Worm (Caenorhabditis elegans): ENCODE results near the gene T22B7.8.

The T22B7.8 gene

ce11 chrX:5591830-5592229, 39.9 kb upstream of the T22B7.8 start (continued):
- peak; percentile 53 for TF ChIP-seq syd-9 (tag; optimal IDR thresholded peaks at IDR 0.05)
- no peak for TF ChIP-seq madf-2 (tag; optimal IDR thresholded peaks at IDR 0.05)
- TF ChIP-seq sdc-2 (tag; optimal IDR thresholded peaks at IDR 0.05), result peak; percentile 65
- TF ChIP-seq ceh-6 (GFP tag; optimal IDR thresholded peaks at IDR 0.05), result no peak
- no peak for TF ChIP-seq sox-4 (tag; optimal IDR thresholded peaks at IDR 0.05)
- no peak for TF ChIP-seq pha-4 (tag; optimal IDR thresholded peaks at IDR 0.05)
- peak; percentile 48 for TF ChIP-seq unc-42 (tag; optimal IDR thresholded peaks at IDR 0.05)
- TF ChIP-seq hlh-13 (GFP tag; optimal IDR thresholded peaks at IDR 0.05), result no peak
- peak; percentile 68 for TF ChIP-seq ceh-31 (tag; optimal IDR thresholded peaks at IDR 0.05)
- TF ChIP-seq odd-2 (tag; optimal IDR thresholded peaks at IDR 0.05), result no peak
- TF ChIP-seq ahr-1 (tag; optimal IDR thresholded peaks at IDR 0.05), result no peak
- TF ChIP-seq ceh-14 (tag; optimal IDR thresholded peaks at IDR 0.05), result peak; percentile 22
- no peak for TF ChIP-seq lim-6 (tag; optimal IDR thresholded peaks at IDR 0.05)
- no peak for TF ChIP-seq pat-9 (tag; optimal IDR thresholded peaks at IDR 0.05)
- peak; percentile 31 for TF ChIP-seq elt-2 (tag; optimal IDR thresholded peaks at IDR 0.05)
- no peak for TF ChIP-seq lin-11 (tag; optimal IDR thresholded peaks at IDR 0.05)
- no peak for TF ChIP-seq ttx-3 (tag; optimal IDR thresholded peaks at IDR 0.05)
- TF ChIP-seq hlh-30 (tag; optimal IDR thresholded peaks at IDR 0.05; ENCODE audit: insufficient read depth), result peak; percentile 10

ce11 chrX:5592517-5593183, 39.1 kb upstream of the T22B7.8 start, which contains the start of gene unc-97:
Gene unc-97, plus strand, starts transcription at chrX:5593133.
- no peak for TF ChIP-seq fkh-10 (GFP tag; optimal IDR thresholded peaks at IDR 0.05)
- TF ChIP-seq lim-6 (tag; optimal IDR thresholded peaks at IDR 0.05), result no peak
- no peak for TF ChIP-seq hlh-30 (tag; optimal IDR thresholded peaks at IDR 0.05; ENCODE audit: insufficient read depth)
- no peak for TF ChIP-seq ceh-34 (tag; optimal IDR thresholded peaks at IDR 0.05)
- TF ChIP-seq gmeb-2 (tag; optimal IDR thresholded peaks at IDR 0.05), result no peak
- TF ChIP-seq ceh-30 (tag; optimal IDR thresholded peaks at IDR 0.05), result no peak
- no peak for TF ChIP-seq unc-86 (tag; optimal IDR thresholded peaks at IDR 0.05)
- TF ChIP-seq unc-3 (GFP tag; conservative IDR thresholded peaks at IDR 0.05), result no peak
- TF ChIP-seq unc-3 (tag; optimal IDR thresholded peaks at IDR 0.05), result no peak
- no peak for TF ChIP-seq ama-1 (optimal IDR thresholded peaks at IDR 0.05)
- no peak for TF ChIP-seq madf-2 (tag; optimal IDR thresholded peaks at IDR 0.05)
- peak; percentile 36 for TF ChIP-seq unc-55 (GFP tag; optimal IDR thresholded peaks at IDR 0.05)
- TF ChIP-seq K02D7.2 (tag; optimal IDR thresholded peaks at IDR 0.05), result no peak
- no peak for TF ChIP-seq hlh-8 (tag; optimal IDR thresholded peaks at IDR 0.05)
- TF ChIP-seq pha-2 (tag; optimal IDR thresholded peaks at IDR 0.05), result no peak
- no peak for TF ChIP-seq che-1 (tag; optimal IDR thresholded peaks at IDR 0.05)
- no peak for TF ChIP-seq ttx-3 (tag; optimal IDR thresholded peaks at IDR 0.05)
- no peak for TF ChIP-seq elt-2 (tag; optimal IDR thresholded peaks at IDR 0.05)
- TF ChIP-seq ceh-2 (tag; optimal IDR thresholded peaks at IDR 0.05), result no peak
- no peak for TF ChIP-seq odd-2 (tag; optimal IDR thresholded peaks at IDR 0.05)
- TF ChIP-seq pqm-1 (tag; optimal IDR thresholded peaks at IDR 0.05), result no peak
- no peak for TF ChIP-seq K09A11.1 (tag; optimal IDR thresholded peaks at IDR 0.05; ENCODE audit: insufficient read depth)
- no peak for TF ChIP-seq fkh-6 (tag; optimal IDR thresholded peaks at IDR 0.05)
- no peak for TF ChIP-seq fax-1 (tag; optimal IDR thresholded peaks at IDR 0.05)
- TF ChIP-seq pax-1 (tag; optimal IDR thresholded peaks at IDR 0.05), result no peak
- TF ChIP-seq ceh-45 (GFP tag; IDR thresholded peaks at IDR 0.05), result no peak
- TF ChIP-seq rnt-1 (tag; optimal IDR thresholded peaks at IDR 0.05), result peak; percentile 33
- peak; percentile 40 for TF ChIP-seq ceh-18 (tag; optimal IDR thresholded peaks at IDR 0.05)

ce11 chrX:5599224-5599623, 32.5 kb upstream of the T22B7.8 start, which contains the start of gene sulp-2:
Gene sulp-2, minus strand, starts transcription at chrX:5599330.
- TF ChIP-seq elt-2 (tag; optimal IDR thresholded peaks at IDR 0.05), result no peak
- TF ChIP-seq F13H6.1 (tag; optimal IDR thresholded peaks at IDR 0.05), result no peak
- TF ChIP-seq unc-3 (GFP tag; conservative IDR thresholded peaks at IDR 0.05), result no peak
- no peak for TF ChIP-seq unc-3 (tag; optimal IDR thresholded peaks at IDR 0.05)
- no peak for TF ChIP-seq eyg-1 (tag; optimal IDR thresholded peaks at IDR 0.05)
- TF ChIP-seq T23F11.4 (GFP tag; optimal IDR thresholded peaks at IDR 0.05), result no peak
- TF ChIP-seq fax-1 (tag; optimal IDR thresholded peaks at IDR 0.05), result no peak
- TF ChIP-seq fkh-6 (tag; optimal IDR thresholded peaks at IDR 0.05), result no peak
- TF ChIP-seq C08G9.2 (tag; optimal IDR thresholded peaks at IDR 0.05), result no peak
- no peak for TF ChIP-seq odd-2 (tag; optimal IDR thresholded peaks at IDR 0.05)
- no peak for TF ChIP-seq pha-4 (tag; optimal IDR thresholded peaks at IDR 0.05)
- no peak for TF ChIP-seq C38D4.7 (GFP tag; optimal IDR thresholded peaks at IDR 0.05)
- TF ChIP-seq mec-3 (tag; optimal IDR thresholded peaks at IDR 0.05; ENCODE audit: borderline replicate concordance), result no peak
- TF ChIP-seq ceh-34 (tag; optimal IDR thresholded peaks at IDR 0.05), result no peak
- TF ChIP-seq che-1 (tag; optimal IDR thresholded peaks at IDR 0.05), result no peak
- TF ChIP-seq nfya-1 (tag; optimal IDR thresholded peaks at IDR 0.05), result no peak

All from whole organism, late embryonic.